Fruit fly (Drosophila melanogaster) whole organism, embryonic: ENCODE data around the gene RpL13.
A peak's percentile ranks its signal among the peaks of the same experiment; 100 is the strongest.

Experiments
- Bteb2 ChIP-seq: fragments of 200-800 bp; sonication (Bioruptor generic); optimal IDR thresholded peaks from 2 replicates; lab custom pipeline; 2016; ENCODE audit warnings: missing biosample characterization, missing genetic modification characterization
- CG10565 ChIP-seq: fragments of 200-800 bp; sonication (Bioruptor generic); optimal IDR thresholded peaks from 3 replicates; lab custom pipeline; 2016; ENCODE audit warnings: missing biosample characterization, mild to moderate bottlenecking, missing genetic modification characterization
- CG10959 ChIP-seq: fragments of 200-800 bp; sonication (Bioruptor generic); IDR thresholded peaks from 2 replicates; pipeline ENCODE4 v1.3.6; 2022; ENCODE audit warnings: missing biosample characterization, missing genetic modification characterization
- CG10979 ChIP-seq: fragments of 200-800 bp; sonication (Bioruptor generic); optimal IDR thresholded peaks from 2 replicates; lab custom pipeline; 2018; ENCODE audit warnings: missing biosample characterization, mild to moderate bottlenecking, missing genetic modification characterization, moderate library complexity
- CG11085 ChIP-seq: fragments of 200-800 bp; sonication (Bioruptor generic); IDR thresholded peaks from 2 replicates; pipeline ENCODE4 v1.3.6; 2022; ENCODE audit warnings: missing biosample characterization, missing genetic modification characterization
- CG11456 ChIP-seq: fragments of 200-800 bp; sonication (Bioruptor generic); IDR thresholded peaks from 3 replicates; pipeline ENCODE4 v1.3.6; 2022; ENCODE audit warnings: missing biosample characterization, missing genetic modification characterization
- CG12299 ChIP-seq: fragments of 200-800 bp; sonication (Bioruptor generic); optimal IDR thresholded peaks from 2 replicates; lab custom pipeline; 2018; ENCODE audit warnings: missing biosample characterization, mild to moderate bottlenecking, missing genetic modification characterization
- CG14050 ChIP-seq: fragments of 200-800 bp; sonication (Bioruptor generic); IDR thresholded peaks from 3 replicates; pipeline ENCODE4 v1.3.6; 2022; ENCODE audit warnings: missing biosample characterization, missing genetic modification characterization
- CG14710 ChIP-seq: fragments of 200-800 bp; sonication (Bioruptor generic); optimal IDR thresholded peaks from 3 replicates; lab custom pipeline; 2019; ENCODE audit warnings: missing biosample characterization, mild to moderate bottlenecking, missing genetic modification characterization, moderate library complexity
- CG1602 ChIP-seq: fragments of 200-800 bp; sonication (Bioruptor generic); optimal IDR thresholded peaks from 3 replicates; lab custom pipeline; 2016; ENCODE audit warnings: missing biosample characterization, missing genetic modification characterization
- CG16779 ChIP-seq: fragments of 200-800 bp; sonication (Bioruptor generic); IDR thresholded peaks from 2 replicates; pipeline ENCODE4 v1.3.6; 2022; ENCODE audit warnings: missing biosample characterization, missing genetic modification characterization
- CG17802 ChIP-seq: fragments of 200-800 bp; sonication (Bioruptor generic); optimal IDR thresholded peaks from 2 replicates; lab custom pipeline; 2018; ENCODE audit warnings: missing biosample characterization, mild to moderate bottlenecking, missing genetic modification characterization, moderate library complexity
- CG1792 ChIP-seq: fragments of 200-800 bp; sonication (Bioruptor generic); optimal IDR thresholded peaks from 2 replicates; lab custom pipeline; 2016; ENCODE audit warnings: missing biosample characterization, missing genetic modification characterization
- CG2120 ChIP-seq: fragments of 200-800 bp; sonication (Bioruptor generic); optimal IDR thresholded peaks from 3 replicates; lab custom pipeline; 2016; ENCODE audit warnings: missing biosample characterization, missing genetic modification characterization
- CG31441 ChIP-seq: fragments of 200-800 bp; sonication (Bioruptor generic); IDR thresholded peaks from 2 replicates; pipeline ENCODE4 v1.3.6; 2022; ENCODE audit warnings: missing biosample characterization, missing genetic modification characterization
- CG32532 ChIP-seq: fragments of 200-800 bp; sonication (Bioruptor generic); IDR thresholded peaks from 2 replicates; pipeline ENCODE4 v1.3.6; 2022; ENCODE audit warnings: missing biosample characterization, missing genetic modification characterization
- CG3726 ChIP-seq: fragments of 200-800 bp; sonication (Bioruptor generic); IDR thresholded peaks from 3 replicates; pipeline ENCODE4, ENCODE4 v1.3.6; 2022; ENCODE audit warnings: missing biosample characterization, missing genetic modification characterization
- CG4282 ChIP-seq: fragments of 200-800 bp; sonication (Bioruptor generic); optimal IDR thresholded peaks from 2 replicates; lab custom pipeline; 2016; ENCODE audit warnings: missing biosample characterization, missing genetic modification characterization
- CG4424 ChIP-seq: fragments of 200-800 bp; sonication (Bioruptor generic); optimal IDR thresholded peaks from 3 replicates; lab custom pipeline; 2016; ENCODE audit warnings: missing biosample characterization, missing genetic modification characterization
- CG6813 ChIP-seq: fragments of 200-800 bp; sonication (Bioruptor generic); optimal IDR thresholded peaks from 2 replicates; lab custom pipeline; 2017; ENCODE audit warnings: missing biosample characterization, missing genetic modification characterization, mild to moderate bottlenecking, moderate library complexity, missing genetic modification reagents
- CG7271 ChIP-seq: fragments of 200-800 bp; sonication (Bioruptor generic); optimal IDR thresholded peaks from 2 replicates; lab custom pipeline; 2018; ENCODE audit warnings: missing biosample characterization, mild to moderate bottlenecking, missing genetic modification characterization, moderate library complexity
- CG7556 ChIP-seq: fragments of 200-800 bp; sonication (Bioruptor generic); optimal IDR thresholded peaks from 2 replicates; lab custom pipeline; 2017; ENCODE audit warnings: missing biosample characterization, mild to moderate bottlenecking, missing genetic modification characterization
- CG7745 ChIP-seq: fragments of 200-800 bp; sonication (Bioruptor generic); optimal IDR thresholded peaks from 2 replicates; lab custom pipeline; 2018; ENCODE audit warnings: missing biosample characterization, mild to moderate bottlenecking, missing genetic modification characterization, moderate library complexity
- CG7987 ChIP-seq: fragments of 200-800 bp; sonication (Bioruptor generic); optimal IDR thresholded peaks from 2 replicates; lab custom pipeline; 2018; ENCODE audit warnings: missing biosample characterization, mild to moderate bottlenecking, missing genetic modification characterization, moderate library complexity
- CG8478 ChIP-seq: fragments of >200 bp; optimal IDR thresholded peaks from 2 replicates; lab custom pipeline; 2018
- CG9215 ChIP-seq: fragments of 200-800 bp; sonication (Bioruptor generic); IDR thresholded peaks from 2 replicates; pipeline ENCODE4 v1.3.6; 2022; ENCODE audit warnings: missing biosample characterization, missing genetic modification characterization
- CG9609 ChIP-seq: fragments of 200-800 bp; sonication (Bioruptor generic); optimal IDR thresholded peaks from 3 replicates; lab custom pipeline; 2016; ENCODE audit warnings: missing biosample characterization, missing genetic modification characterization
- Dek ChIP-seq: fragments of 200-800 bp; sonication (Bioruptor generic); optimal IDR thresholded peaks from 3 replicates; lab custom pipeline; 2019; ENCODE audit warnings: missing biosample characterization, mild to moderate bottlenecking, missing genetic modification characterization, moderate library complexity
- Dref ChIP-seq: fragments of 200-800 bp; sonication (Bioruptor generic); IDR thresholded peaks from 2 replicates; pipeline ENCODE4 v1.3.6; 2022; ENCODE audit warnings: missing biosample characterization, missing genetic modification characterization
- E2f1 ChIP-seq: fragments of 200-800 bp; sonication (Bioruptor generic); IDR thresholded peaks from 2 replicates; pipeline ENCODE4 v1.3.6; 2022; ENCODE audit warnings: missing biosample characterization, missing genetic modification characterization
- HmgD ChIP-seq: fragments of 200-800 bp; sonication (Bioruptor generic); optimal IDR thresholded peaks from 3 replicates; lab custom pipeline; 2016; ENCODE audit warnings: missing biosample characterization, missing genetic modification characterization
- NK7.1 ChIP-seq: fragments of 200-800 bp; sonication (Bioruptor generic); optimal IDR thresholded peaks from 3 replicates; lab custom pipeline; 2016; ENCODE audit warnings: missing biosample characterization, missing genetic modification characterization
- Ravus ChIP-seq: fragments of 200-800 bp; sonication (Bioruptor generic); IDR thresholded peaks from 2 replicates; pipeline ENCODE4 v1.3.6; 2022; ENCODE audit warnings: missing biosample characterization, missing genetic modification characterization
- Side ChIP-seq: fragments of 200-800 bp; sonication (Bioruptor generic); optimal IDR thresholded peaks from 2 replicates; lab custom pipeline; 2016; ENCODE audit warnings: missing biosample characterization, missing genetic modification characterization
- Sox102F ChIP-seq: fragments of 200-800 bp; sonication (Bioruptor generic); optimal IDR thresholded peaks from 2 replicates; lab custom pipeline; 2018; ENCODE audit warnings: missing biosample characterization, mild to moderate bottlenecking, missing genetic modification characterization, moderate library complexity
- cato ChIP-seq: fragments of 200-800 bp; sonication (Bioruptor generic); optimal IDR thresholded peaks from 2 replicates; lab custom pipeline; 2016; ENCODE audit warnings: missing biosample characterization, missing genetic modification characterization, borderline replicate concordance
- fd3F ChIP-seq: fragments of 200-800 bp; sonication (Bioruptor generic); optimal IDR thresholded peaks from 2 replicates; lab custom pipeline; 2018; ENCODE audit warnings: missing biosample characterization, mild to moderate bottlenecking, missing genetic modification characterization, moderate library complexity
- ftz-f1 ChIP-seq: fragments of 200-800 bp; sonication (Bioruptor generic); optimal IDR thresholded peaks from 2 replicates; lab custom pipeline; 2016; ENCODE audit warnings: missing biosample characterization, missing genetic modification characterization
- hb ChIP-seq: fragments of 200-800 bp; sonication (Bioruptor generic); IDR thresholded peaks from 3 replicates; pipeline ENCODE4 v1.3.6; 2022; ENCODE audit warnings: missing biosample characterization, missing genetic modification characterization; ENCODE audit not compliant: partially characterized antibody
- kah ChIP-seq: fragments of 200-800 bp; sonication (Bioruptor generic); optimal IDR thresholded peaks from 2 replicates; lab custom pipeline; 2018; ENCODE audit warnings: missing biosample characterization, mild to moderate bottlenecking, missing genetic modification characterization
- ken ChIP-seq: fragments of 200-800 bp; sonication (Bioruptor generic); IDR thresholded peaks from 3 replicates; pipeline ENCODE4 v1.3.6; 2022; ENCODE audit warnings: missing biosample characterization, missing genetic modification characterization
- lilli ChIP-seq: fragments of 200-800 bp; sonication (Bioruptor generic); optimal IDR thresholded peaks from 3 replicates; lab custom pipeline; 2016; ENCODE audit warnings: missing biosample characterization, missing genetic modification characterization
- lola ChIP-seq, 3 experiments: fragments of >200 bp in 2 of 3; fragments of 200-800 bp in 1 of 3; sonication (Bioruptor generic) in 1 of 3; optimal IDR thresholded peaks; 2 replicates each; lab custom pipeline; 2017 to 2019; ENCODE audit warnings: missing biosample characterization in 3 of 3, missing genetic modification characterization in 3 of 3, mild to moderate bottlenecking in 1 of 3, moderate library complexity in 1 of 3
- nau ChIP-seq: fragments of 200-800 bp; sonication (Bioruptor generic); optimal IDR thresholded peaks from 3 replicates; lab custom pipeline; 2017; ENCODE audit warnings: missing biosample characterization, mild to moderate bottlenecking, missing genetic modification characterization, missing genetic modification reagents
- otp ChIP-seq: fragments of 200-800 bp; sonication (Bioruptor generic); IDR thresholded peaks from 3 replicates; pipeline ENCODE4, ENCODE4 v1.3.6; 2022; ENCODE audit warnings: missing biosample characterization, missing genetic modification characterization
- pb ChIP-seq: fragments of 200-800 bp; sonication (Bioruptor generic); optimal IDR thresholded peaks from 3 replicates; lab custom pipeline; 2016; ENCODE audit warnings: missing biosample characterization, missing genetic modification characterization
- pita ChIP-seq: fragments of 200-800 bp; sonication (Bioruptor generic); optimal IDR thresholded peaks from 2 replicates; lab custom pipeline; 2017; ENCODE audit warnings: missing biosample characterization, mild to moderate bottlenecking, missing genetic modification characterization
- seq ChIP-seq: fragments of 200-800 bp; sonication (Bioruptor generic); IDR thresholded peaks from 2 replicates; pipeline ENCODE4 v1.3.6; 2022; ENCODE audit warnings: missing biosample characterization, missing genetic modification characterization
- slbo ChIP-seq: fragments of 200-800 bp; sonication (Bioruptor generic); IDR thresholded peaks from 2 replicates; pipeline ENCODE4 v1.3.6; 2022; ENCODE audit warnings: missing biosample characterization, missing genetic modification characterization
- tgo ChIP-seq: fragments of 200-800 bp; sonication (Bioruptor generic); IDR thresholded peaks from 3 replicates; pipeline ENCODE4 v1.3.6; 2022; ENCODE audit warnings: missing biosample characterization, missing genetic modification characterization
- trh ChIP-seq: fragments of 200-800 bp; sonication (Bioruptor generic); optimal IDR thresholded peaks from 2 replicates; lab custom pipeline; 2016; ENCODE audit warnings: missing biosample characterization, missing genetic modification characterization

Gene RpL13

dm6 chr2L:9938631-9939256, 28.4 kb upstream of the RpL13 start, which contains the start of the genes Datp and CG4619 (continued):
- no peak for TF ChIP-seq otp
- TF ChIP-seq CG1792 = no peak
- no peak for TF ChIP-seq Ravus (GFP tag; lab: Robert Waterston, UW)
- TF ChIP-seq NK7.1 (GFP tag; lab: Kevin White, UChicago) = no peak
- TF ChIP-seq Sox102F (GFP tag; lab: Kevin White, UChicago) = no peak
- peak; percentile 75 for TF ChIP-seq CG2120 (GFP tag; lab: Kevin White, UChicago)
- TF ChIP-seq ken (GFP tag; lab: Robert Waterston, UW) = peak; percentile 53; the same call in 2 of the 3 replicates
- TF ChIP-seq CG4424 (GFP tag; lab: Kevin White, UChicago) = peak; percentile 2
- TF ChIP-seq hb (GFP tag; lab: Robert Waterston, UW) = no peak
- TF ChIP-seq fd3F (GFP tag; lab: Kevin White, UChicago) = no peak
- TF ChIP-seq CG7271 (tag; lab: Kevin White, UChicago) = no peak
- no peak for TF ChIP-seq CG1602
- TF ChIP-seq CG14050 (GFP tag; lab: Robert Waterston, UW) = no peak; the same call in 2 of the 3 replicates
- TF ChIP-seq tgo (GFP tag; lab: Robert Waterston, UW) = no peak
- no peak for TF ChIP-seq CG16779 (GFP tag; lab: Robert Waterston, UW)
- TF ChIP-seq CG7987 = peak; percentile 30
- 0 out of 2 replicates have a peak, but pooled peaks have one; percentile 40 for TF ChIP-seq CG11085 (GFP tag; lab: Robert Waterston, UW)
- peak; percentile 66 for TF ChIP-seq HmgD (GFP tag; lab: Kevin White, UChicago)
- no peak for TF ChIP-seq CG31441 (GFP tag; lab: Robert Waterston, UW)
- peak; percentile 27 for TF ChIP-seq Side (GFP tag; lab: Kevin White, UChicago)
- no peak for TF ChIP-seq nau (GFP tag; lab: Kevin White, UChicago)
- peak; percentile 16 for TF ChIP-seq CG6813 (GFP tag; lab: Kevin White, UChicago)
- no peak for TF ChIP-seq CG7745 (tag; lab: Kevin White, UChicago)
- TF ChIP-seq CG10979 (tag; lab: Kevin White, UChicago) = peak; percentile 6
- TF ChIP-seq Bteb2 (GFP tag; lab: Kevin White, UChicago) = no peak
- TF ChIP-seq slbo (GFP tag; lab: Robert Waterston, UW) = peak; percentile 71
- TF ChIP-seq lilli (GFP tag; lab: Kevin White, UChicago) = peak; percentile 51
- TF ChIP-seq CG9215 (GFP tag; lab: Robert Waterston, UW) = peak; percentile 38
- TF ChIP-seq CG17802 (tag; lab: Kevin White, UChicago) = no peak
- no peak for TF ChIP-seq ftz-f1 (GFP tag; lab: Kevin White, UChicago)
- TF ChIP-seq CG32532 (GFP tag; lab: Robert Waterston, UW) = no peak
- no peak for TF ChIP-seq E2f1 (GFP tag; lab: Robert Waterston, UW)
- peak; percentile 46 for TF ChIP-seq Dref (GFP tag; lab: Robert Waterston, UW)
- TF ChIP-seq CG3726 = no peak
- no peak for TF ChIP-seq CG8478 (lab: Kevin White, UChicago)
- TF ChIP-seq seq (GFP tag; lab: Robert Waterston, UW) = no peak
- no peak for TF ChIP-seq pb (GFP tag; lab: Kevin White, UChicago)
- no peak for TF ChIP-seq CG10959 (GFP tag; lab: Robert Waterston, UW)
- TF ChIP-seq lola (GFP tag; optimal IDR thresholded peaks at IDR 0.05; lab: Kevin White, UChicago) = no peak
- no peak for TF ChIP-seq trh (GFP tag; lab: Kevin White, UChicago)
- no peak for TF ChIP-seq CG10565 (GFP tag; lab: Kevin White, UChicago)
- TF ChIP-seq CG9609 = peak; percentile 51
- no peak for TF ChIP-seq CG7556 (GFP tag; lab: Kevin White, UChicago)
- no peak for TF ChIP-seq Dek
- peak; percentile 97 for TF ChIP-seq kah (GFP tag; lab: Kevin White, UChicago)
- no peak for TF ChIP-seq CG12299 (tag; lab: Kevin White, UChicago)
- TF ChIP-seq CG11456 (GFP tag; lab: Robert Waterston, UW) = peak; percentile 74
- no peak for TF ChIP-seq CG4282
- TF ChIP-seq cato = no peak
- no peak for TF ChIP-seq pita (GFP tag; lab: Kevin White, UChicago)
- peak; percentile 37 for TF ChIP-seq CG14710 (tag; lab: Kevin White, UChicago)
